Fruit fly (Drosophila melanogaster): ENCODE results near the gene Kah.

- no peak for TF ChIP-seq CG8478 (optimal IDR thresholded peaks at IDR 0.05)
- no peak for TF ChIP-seq CTCF (optimal IDR thresholded peaks at IDR 0.05)
Observed at dm6 chr3L:629916-630663, 41.0 kb upstream of the Kah start.

Data from S2 (cell line).